Fruit fly (Drosophila melanogaster) whole organism, embryonic: Measurements from ENCODE around the gene ss.
A peak's percentile ranks its signal among the peaks of the same experiment; 100 is the strongest.

Source experiments
- Asciz ChIP-seq: fragments of 200-800 bp; sonication (Bioruptor generic); optimal IDR thresholded peaks from 2 replicates; lab custom pipeline; 2017; ENCODE audit warnings: missing biosample characterization, mild to moderate bottlenecking, missing genetic modification characterization, missing genetic modification reagents
- Atf-2 ChIP-seq: fragments of 200-800 bp; sonication (Bioruptor generic); optimal IDR thresholded peaks from 2 replicates; lab custom pipeline; 2016; ENCODE audit warnings: missing biosample characterization, missing genetic modification characterization
- Awh ChIP-seq: fragments of 200-800 bp; sonication (Bioruptor generic); IDR thresholded peaks from 2 replicates; pipeline ENCODE4, ENCODE4 v1.3.6; 2022; ENCODE audit warnings: missing biosample characterization, missing genetic modification characterization
- CG10147 ChIP-seq: fragments of 200-800 bp; sonication (Bioruptor generic); optimal IDR thresholded peaks from 2 replicates; lab custom pipeline; 2019; ENCODE audit warnings: missing biosample characterization, mild to moderate bottlenecking, missing genetic modification characterization, moderate library complexity
- CG10431 ChIP-seq: fragments of 200-800 bp; sonication (Bioruptor generic); optimal IDR thresholded peaks from 3 replicates; lab custom pipeline; 2018; ENCODE audit warnings: missing biosample characterization, mild to moderate bottlenecking, missing genetic modification characterization
- CG15011 ChIP-seq: fragments of 200-800 bp; sonication (Bioruptor generic); optimal IDR thresholded peaks from 3 replicates; lab custom pipeline; 2018; ENCODE audit warnings: missing biosample characterization, mild to moderate bottlenecking, missing genetic modification characterization
- CG30403 ChIP-seq: fragments of 200-800 bp; sonication (Bioruptor generic); optimal IDR thresholded peaks from 3 replicates; lab custom pipeline; 2016; ENCODE audit warnings: missing biosample characterization, missing genetic modification characterization
- CG3281 ChIP-seq: fragments of 200-800 bp; sonication (Bioruptor generic); optimal IDR thresholded peaks from 3 replicates; lab custom pipeline; 2017; ENCODE audit warnings: missing biosample characterization, mild to moderate bottlenecking, missing genetic modification characterization
- CG33557 ChIP-seq: fragments of 200-800 bp; sonication (Bioruptor generic); optimal IDR thresholded peaks from 2 replicates; lab custom pipeline; 2019; ENCODE audit warnings: missing biosample characterization, mild to moderate bottlenecking, missing genetic modification characterization, moderate library complexity
- CG3995 ChIP-seq: fragments of 200-800 bp; sonication (Bioruptor generic); optimal IDR thresholded peaks from 3 replicates; lab custom pipeline; 2016; ENCODE audit warnings: missing biosample characterization, missing genetic modification characterization
- CG42726 ChIP-seq: fragments of 200-800 bp; sonication (Bioruptor generic); IDR thresholded peaks from 2 replicates; pipeline ENCODE4 v1.3.6; 2022; ENCODE audit warnings: missing biosample characterization, missing genetic modification characterization; ENCODE audit not compliant: partially characterized antibody
- CG4282 ChIP-seq: fragments of 200-800 bp; sonication (Bioruptor generic); optimal IDR thresholded peaks from 2 replicates; lab custom pipeline; 2016; ENCODE audit warnings: missing biosample characterization, missing genetic modification characterization
- CG4404 ChIP-seq: fragments of 200-800 bp; sonication (Bioruptor generic); IDR thresholded peaks from 2 replicates; pipeline ENCODE4 v1.3.6; 2022; ENCODE audit warnings: missing biosample characterization, missing genetic modification characterization
- CG6813 ChIP-seq: fragments of 200-800 bp; sonication (Bioruptor generic); optimal IDR thresholded peaks from 2 replicates; lab custom pipeline; 2017; ENCODE audit warnings: missing biosample characterization, missing genetic modification characterization, mild to moderate bottlenecking, moderate library complexity, missing genetic modification reagents
- CG7357 ChIP-seq: fragments of 200-800 bp; sonication (Bioruptor generic); IDR thresholded peaks from 3 replicates; pipeline ENCODE4 v1.3.6; 2022; ENCODE audit warnings: missing biosample characterization, missing genetic modification characterization
- CG7556 ChIP-seq: fragments of 200-800 bp; sonication (Bioruptor generic); optimal IDR thresholded peaks from 2 replicates; lab custom pipeline; 2017; ENCODE audit warnings: missing biosample characterization, mild to moderate bottlenecking, missing genetic modification characterization
- Dp ChIP-seq: fragments of 200-800 bp; sonication (Bioruptor generic); optimal IDR thresholded peaks from 2 replicates; lab custom pipeline; 2018; ENCODE audit warnings: missing biosample characterization, mild to moderate bottlenecking, missing genetic modification characterization, moderate library complexity
- E2f1 ChIP-seq: fragments of 200-800 bp; sonication (Bioruptor generic); IDR thresholded peaks from 2 replicates; pipeline ENCODE4 v1.3.6; 2022; ENCODE audit warnings: missing biosample characterization, missing genetic modification characterization
- Ets65A ChIP-seq: fragments of 200-800 bp; sonication (Bioruptor generic); peaks from one replicate; lab custom pipeline; 2016; ENCODE audit warnings: missing biosample characterization, missing genetic modification characterization
- HLH3B ChIP-seq: fragments of 200-800 bp; sonication (Bioruptor generic); IDR thresholded peaks from 2 replicates; pipeline ENCODE4 v1.3.6; 2022; ENCODE audit warnings: missing biosample characterization, missing genetic modification characterization
- Hand ChIP-seq: fragments of 200-800 bp; sonication (Bioruptor generic); optimal IDR thresholded peaks from 2 replicates; lab custom pipeline; 2017; ENCODE audit warnings: mild to moderate bottlenecking, missing biosample characterization, missing genetic modification reagents, missing genetic modification characterization
- HmgD ChIP-seq: fragments of 200-800 bp; sonication (Bioruptor generic); optimal IDR thresholded peaks from 3 replicates; lab custom pipeline; 2016; ENCODE audit warnings: missing biosample characterization, missing genetic modification characterization
- Hmx ChIP-seq: fragments of 200-800 bp; sonication (Bioruptor generic); optimal IDR thresholded peaks from 2 replicates; lab custom pipeline; 2016; ENCODE audit warnings: missing biosample characterization, missing genetic modification characterization
- MBD-R2 ChIP-seq: fragments of 200-800 bp; sonication (Bioruptor generic); IDR thresholded peaks from 2 replicates; pipeline ENCODE4 v1.3.6; 2022; ENCODE audit warnings: missing biosample characterization, missing genetic modification characterization
- NC2β ChIP-seq: fragments of 200-800 bp; sonication (Bioruptor generic); optimal IDR thresholded peaks from 2 replicates; lab custom pipeline; 2016; ENCODE audit warnings: missing biosample characterization, missing genetic modification characterization
- Opbp ChIP-seq: fragments of 200-800 bp; sonication (Bioruptor generic); IDR thresholded peaks from 3 replicates; pipeline ENCODE4 v1.3.6; 2022; ENCODE audit warnings: missing biosample characterization, missing genetic modification characterization; ENCODE audit not compliant: partially characterized antibody
- Scr ChIP-seq: fragments of 200-800 bp; sonication (Bioruptor generic); IDR thresholded peaks from 2 replicates; pipeline ENCODE4 v1.3.6; 2022; ENCODE audit warnings: missing biosample characterization, missing genetic modification characterization; ENCODE audit not compliant: partially characterized antibody
- Sry-β ChIP-seq: fragments of 200-800 bp; sonication (Bioruptor generic); optimal IDR thresholded peaks from 2 replicates; lab custom pipeline; 2018; ENCODE audit warnings: missing biosample characterization, mild to moderate bottlenecking, missing genetic modification characterization, moderate library complexity
- al ChIP-seq: fragments of 200-800 bp; sonication (Bioruptor generic); IDR thresholded peaks from 2 replicates; pipeline ENCODE4 v1.3.6; 2022; ENCODE audit warnings: missing biosample characterization, missing genetic modification characterization
- ap ChIP-seq: fragments of 200-800 bp; sonication (Bioruptor generic); IDR thresholded peaks from 2 replicates; pipeline ENCODE4 v1.3.6; 2022; ENCODE audit warnings: missing biosample characterization, missing genetic modification characterization
- bab2 ChIP-seq: fragments of 200-800 bp; sonication (Bioruptor generic); optimal IDR thresholded peaks from 2 replicates; lab custom pipeline; 2016; ENCODE audit warnings: missing biosample characterization, missing genetic modification characterization
- crol ChIP-seq: fragments of 200-800 bp; sonication (Bioruptor generic); IDR thresholded peaks from 2 replicates; pipeline ENCODE4 v1.3.6; 2022; ENCODE audit warnings: missing biosample characterization, missing genetic modification characterization
- crp ChIP-seq, 2 experiments: fragments of 200-800 bp; sonication (Bioruptor generic); optimal IDR thresholded peaks; 2 replicates in 1 of 2; 3 replicates in 1 of 2; lab custom pipeline; 2017; ENCODE audit warnings: missing biosample characterization in 2 of 2, missing genetic modification characterization in 2 of 2, mild to moderate bottlenecking in 1 of 2, moderate library complexity in 1 of 2
- danr ChIP-seq: fragments of 200-800 bp; sonication (Bioruptor generic); IDR thresholded peaks from 2 replicates; pipeline ENCODE4 v1.3.6; 2022; ENCODE audit warnings: missing biosample characterization, missing genetic modification characterization
- emc ChIP-seq: fragments of 200-800 bp; sonication (Bioruptor generic); optimal IDR thresholded peaks from 2 replicates; lab custom pipeline; 2016; ENCODE audit warnings: missing biosample characterization, missing genetic modification characterization
- ems ChIP-seq: fragments of 200-800 bp; sonication (Bioruptor generic); optimal IDR thresholded peaks from 3 replicates; lab custom pipeline; 2016; ENCODE audit warnings: missing biosample characterization, missing genetic modification characterization
- fu2 ChIP-seq: fragments of 200-800 bp; sonication (Bioruptor generic); optimal IDR thresholded peaks from 2 replicates; lab custom pipeline; 2016; ENCODE audit warnings: missing biosample characterization, missing genetic modification characterization
- gcm2 ChIP-seq: fragments of 200-800 bp; sonication (Bioruptor generic); optimal IDR thresholded peaks from 2 replicates; lab custom pipeline; 2016; ENCODE audit warnings: missing biosample characterization, missing genetic modification characterization
- ind ChIP-seq: fragments of 200-800 bp; sonication (Bioruptor generic); optimal IDR thresholded peaks from 3 replicates; lab custom pipeline; 2016; ENCODE audit warnings: missing biosample characterization, missing genetic modification characterization
- kah ChIP-seq: fragments of 200-800 bp; sonication (Bioruptor generic); optimal IDR thresholded peaks from 2 replicates; lab custom pipeline; 2018; ENCODE audit warnings: missing biosample characterization, mild to moderate bottlenecking, missing genetic modification characterization
- maf-S ChIP-seq: fragments of 200-800 bp; sonication (Bioruptor generic); optimal IDR thresholded peaks from 2 replicates; lab custom pipeline; 2016; ENCODE audit warnings: missing biosample characterization, missing genetic modification characterization
- mld ChIP-seq: fragments of 200-800 bp; sonication (Bioruptor generic); IDR thresholded peaks from 3 replicates; pipeline ENCODE4 v1.3.6; 2022; ENCODE audit warnings: missing biosample characterization, missing genetic modification characterization; ENCODE audit not compliant: partially characterized antibody
- oc ChIP-seq: fragments of 200-800 bp; sonication (Bioruptor generic); optimal IDR thresholded peaks from 2 replicates; lab custom pipeline; 2018; ENCODE audit warnings: missing biosample characterization, mild to moderate bottlenecking, missing genetic modification characterization, moderate library complexity
- p53 ChIP-seq: fragments of 200-800 bp; sonication (Bioruptor generic); optimal IDR thresholded peaks from 2 replicates; lab custom pipeline; 2016; ENCODE audit warnings: missing biosample characterization, missing genetic modification characterization
- pb ChIP-seq: fragments of 200-800 bp; sonication (Bioruptor generic); optimal IDR thresholded peaks from 3 replicates; lab custom pipeline; 2016; ENCODE audit warnings: missing biosample characterization, missing genetic modification characterization
- salm ChIP-seq: fragments of 200-800 bp; sonication (Bioruptor generic); optimal IDR thresholded peaks from 2 replicates; lab custom pipeline; 2018; ENCODE audit warnings: missing biosample characterization, mild to moderate bottlenecking, missing genetic modification characterization
- sc ChIP-seq, 3 experiments: fragments of >200 bp in 2 of 3; fragments of 200-800 bp in 1 of 3; sonication (Bioruptor generic) in 1 of 3; optimal IDR thresholded peaks; 2 replicates in 2 of 3; 3 replicates in 1 of 3; lab custom pipeline; 2017; ENCODE audit warnings: mild to moderate bottlenecking in 1 of 3, missing biosample characterization in 1 of 3, missing genetic modification characterization in 1 of 3, missing genetic modification reagents in 1 of 3
- scrt ChIP-seq: fragments of 200-800 bp; sonication (Bioruptor generic); optimal IDR thresholded peaks from 2 replicates; lab custom pipeline; 2018; ENCODE audit warnings: missing biosample characterization, mild to moderate bottlenecking, missing genetic modification characterization, moderate library complexity
- sr ChIP-seq: fragments of 200-800 bp; sonication (Bioruptor generic); IDR thresholded peaks from 3 replicates; pipeline ENCODE4 v1.3.6; 2022; ENCODE audit warnings: missing biosample characterization, missing genetic modification characterization

ss gene

dm6 chr3R:16448378-16449134 is 45.1 kb upstream of the ss start (continued):
- no peak for TF ChIP-seq mld (GFP tag; lab: Robert Waterston, UW)
- TF ChIP-seq CG42726 (GFP tag; lab: Robert Waterston, UW), result no peak
- TF ChIP-seq CG3995, result peak; percentile 49
- TF ChIP-seq CG10431 (GFP tag; lab: Kevin White, UChicago), result no peak
- TF ChIP-seq bab2 (GFP tag; lab: Kevin White, UChicago), result peak; percentile 35
- TF ChIP-seq Opbp, result no peak
- TF ChIP-seq HLH3B (GFP tag; lab: Robert Waterston, UW), result peak; percentile 87
- no peak for TF ChIP-seq HmgD (GFP tag; lab: Kevin White, UChicago)
- TF ChIP-seq crol (GFP tag; lab: Robert Waterston, UW), result peak; percentile 68
- peak; percentile 72 for TF ChIP-seq ind (GFP tag; lab: Kevin White, UChicago)
- peak; percentile 81 for TF ChIP-seq E2f1 (GFP tag; lab: Robert Waterston, UW)
- TF ChIP-seq CG4282 (GFP tag; lab: Kevin White, UChicago), result peak; percentile 45
- peak; percentile 47 for TF ChIP-seq emc
- no peak for TF ChIP-seq Dp (GFP tag; lab: Kevin White, UChicago)
- no peak for TF ChIP-seq sc (optimal IDR thresholded peaks at IDR 0.05; lab: Kevin White, UChicago)
- no peak for TF ChIP-seq sc (GFP tag; optimal IDR thresholded peaks at IDR 0.05; lab: Kevin White, UChicago)
- TF ChIP-seq CG4404, result peak; percentile 38
- TF ChIP-seq maf-S, result peak; percentile 30
- TF ChIP-seq CG7556, result peak; percentile 65
- peak; percentile 51 for TF ChIP-seq NC2β (GFP tag; lab: Kevin White, UChicago)
- no peak for TF ChIP-seq CG15011
- no peak for TF ChIP-seq Asciz (GFP tag; lab: Kevin White, UChicago)
- TF ChIP-seq kah (GFP tag; lab: Kevin White, UChicago), result no peak
- TF ChIP-seq Sry-β, result peak; percentile 41
- TF ChIP-seq ems (GFP tag; lab: Kevin White, UChicago), result no peak
- peak; percentile 29 for TF ChIP-seq CG6813 (GFP tag; lab: Kevin White, UChicago)
- TF ChIP-seq Atf-2 (GFP tag; lab: Kevin White, UChicago), result peak; percentile 40
- TF ChIP-seq Scr, result no peak
- peak; percentile 55; the same call in 2 of the 3 replicates for TF ChIP-seq CG7357 (GFP tag; lab: Robert Waterston, UW)
- peak; percentile 94 for TF ChIP-seq Awh (GFP tag; lab: Robert Waterston, UW)
- peak; percentile 20 for TF ChIP-seq fu2
- TF ChIP-seq p53 (GFP tag; lab: Kevin White, UChicago), result no peak
- peak; percentile 67 for TF ChIP-seq CG10147 (GFP tag; lab: Kevin White, UChicago)
- no peak for TF ChIP-seq pb (GFP tag; lab: Kevin White, UChicago)
- TF ChIP-seq salm, result peak; percentile 66
- TF ChIP-seq danr (GFP tag; lab: Robert Waterston, UW), result peak; percentile 52; the same call in 1 of the 2 replicates
- TF ChIP-seq ap (GFP tag; lab: Robert Waterston, UW), result peak; percentile 82
- peak; percentile 54; the same call in 1 of the 2 replicates for TF ChIP-seq al
- TF ChIP-seq CG30403 (GFP tag; lab: Kevin White, UChicago), result peak; percentile 70
- no peak for TF ChIP-seq Hand (GFP tag; lab: Kevin White, UChicago)
- TF ChIP-seq crp (GFP tag; optimal IDR thresholded peaks at IDR 0.05; lab: Kevin White, UChicago), result peak in 1 of 2 experiments; percentile 11
- no peak for TF ChIP-seq Hmx
- no peak for TF ChIP-seq gcm2
- TF ChIP-seq oc (tag; lab: Kevin White, UChicago), result peak; percentile 65
- TF ChIP-seq CG33557 (GFP tag; lab: Kevin White, UChicago), result no peak
- peak; percentile 62; the same call in 2 of the 3 replicates for TF ChIP-seq sr (GFP tag; lab: Robert Waterston, UW)
- peak; percentile 44 for TF ChIP-seq scrt (GFP tag; lab: Kevin White, UChicago)
- peak; percentile 35; the same call in 1 of the 2 replicates for TF ChIP-seq MBD-R2 (GFP tag; lab: Robert Waterston, UW)
- TF ChIP-seq Ets65A (GFP tag; lab: Kevin White, UChicago), result peak; percentile 96
- TF ChIP-seq CG3281 (GFP tag; lab: Kevin White, UChicago), result peak; percentile 60
